Fruit fly (Drosophila melanogaster) whole organism, embryonic: ENCODE data around the gene RpL34b.

Source experiments
- CG15601 ChIP-seq: fragments of 200-800 bp; sonication (Bioruptor generic); optimal IDR thresholded peaks from 3 replicates; lab custom pipeline; 2019; ENCODE audit warnings: missing biosample characterization, mild to moderate bottlenecking, missing genetic modification characterization, moderate library complexity
- CG31365 ChIP-seq: fragments of 200-800 bp; sonication (Bioruptor generic); optimal IDR thresholded peaks from 2 replicates; lab custom pipeline; 2018; ENCODE audit warnings: missing biosample characterization, mild to moderate bottlenecking, missing genetic modification characterization
- CG6765 ChIP-seq: fragments of 200-800 bp; sonication (Bioruptor generic); optimal IDR thresholded peaks from 3 replicates; lab custom pipeline; 2017; ENCODE audit warnings: missing biosample characterization, mild to moderate bottlenecking, missing genetic modification characterization
- CG6854 ChIP-seq: fragments of 200-800 bp; sonication (Bioruptor generic); optimal IDR thresholded peaks from 3 replicates; lab custom pipeline; 2017; ENCODE audit warnings: missing biosample characterization, mild to moderate bottlenecking, missing genetic modification characterization

DNA sequence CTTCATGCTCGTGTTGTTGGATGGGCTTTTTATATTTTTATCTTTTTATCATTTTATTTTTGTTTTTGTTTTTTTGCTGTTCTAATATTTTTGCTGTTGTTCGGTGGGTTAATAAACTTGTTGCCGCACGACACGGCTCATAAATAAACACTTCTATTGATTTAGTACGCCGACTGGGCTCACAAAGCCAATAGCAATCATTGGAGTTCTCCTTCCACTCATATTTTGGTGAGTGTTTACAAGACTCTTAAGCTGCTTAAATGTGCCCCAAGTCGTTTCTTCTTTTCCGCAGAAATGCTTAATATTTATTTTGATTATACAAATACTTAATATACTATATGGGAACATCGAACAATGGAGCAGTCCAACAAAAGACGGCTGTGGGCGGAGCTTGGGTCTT is 10.8 kb downstream of the RpL34b start:
- TF ChIP-seq CG6765 (GFP tag; lab: Kevin White, UChicago) (no peak), CG6854 (GFP tag; lab: Kevin White, UChicago) (no peak), CG15601 (tag; lab: Kevin White, UChicago) (no peak), CG31365 (tag; lab: Kevin White, UChicago) (no peak)
